Worm (Caenorhabditis elegans) whole organism, L3 larva: ENCODE results near the gene T05C12.9.

Experiments
- ama-1 ChIP-seq: fragments of 150-350 bp; optimal IDR thresholded peaks from 2 replicates; lab custom pipeline; 2018
- ceh-16 ChIP-seq: sonication (generic microtip); optimal IDR thresholded peaks from 2 replicates; lab custom pipeline; 2017; ENCODE audit warnings: missing biosample characterization, missing genetic modification characterization
- lin-39 ChIP-seq: fragments of 150-350 bp; optimal IDR thresholded peaks from 2 replicates; lab custom pipeline; 2018; ENCODE audit warnings: missing biosample characterization, missing genetic modification reagents, missing genetic modification characterization
- lsy-12 ChIP-seq: sonication (generic microtip); optimal IDR thresholded peaks from 2 replicates; lab custom pipeline; 2016; ENCODE audit warnings: mild to moderate bottlenecking, missing genetic modification characterization, missing compliant biosample characterization
- nhr-12 ChIP-seq: fragments of 150-350 bp; optimal IDR thresholded peaks from 2 replicates; lab custom pipeline; 2014; ENCODE audit warnings: missing biosample characterization, missing genetic modification characterization
- nhr-237 ChIP-seq: fragments of 150-350 bp; optimal IDR thresholded peaks from 2 replicates; lab custom pipeline; 2014; ENCODE audit warnings: missing biosample characterization, missing genetic modification characterization
- nhr-28 ChIP-seq: fragments of 150-350 bp; optimal IDR thresholded peaks from 2 replicates; lab custom pipeline; 2014; ENCODE audit warnings: missing biosample characterization, missing genetic modification characterization
- nhr-76 ChIP-seq: fragments of 150-350 bp; sonication (generic microtip); optimal IDR thresholded peaks from 5 replicates; lab custom pipeline; 2014; ENCODE audit warnings: missing biosample characterization, missing genetic modification characterization
- sea-2 ChIP-seq: fragments of 150-350 bp; sonication (generic microtip); optimal IDR thresholded peaks from 4 replicates; lab custom pipeline; 2014; ENCODE audit warnings: missing biosample characterization, missing genetic modification reagents, missing genetic modification characterization
- skn-1 ChIP-seq: fragments of 150-350 bp; optimal IDR thresholded peaks from 2 replicates; lab custom pipeline; 2014; ENCODE audit warnings: missing biosample characterization, missing genetic modification characterization
- unc-62 ChIP-seq: fragments of 150-350 bp; sonication (generic microtip); optimal IDR thresholded peaks from 4 replicates; lab custom pipeline; 2014; ENCODE audit warnings: missing biosample characterization, missing genetic modification reagents, missing genetic modification characterization
- ztf-11 ChIP-seq: fragments of 150-350 bp; optimal IDR thresholded peaks from 2 replicates; lab custom pipeline; 2014; ENCODE audit warnings: missing biosample characterization, missing genetic modification characterization

DNA sequence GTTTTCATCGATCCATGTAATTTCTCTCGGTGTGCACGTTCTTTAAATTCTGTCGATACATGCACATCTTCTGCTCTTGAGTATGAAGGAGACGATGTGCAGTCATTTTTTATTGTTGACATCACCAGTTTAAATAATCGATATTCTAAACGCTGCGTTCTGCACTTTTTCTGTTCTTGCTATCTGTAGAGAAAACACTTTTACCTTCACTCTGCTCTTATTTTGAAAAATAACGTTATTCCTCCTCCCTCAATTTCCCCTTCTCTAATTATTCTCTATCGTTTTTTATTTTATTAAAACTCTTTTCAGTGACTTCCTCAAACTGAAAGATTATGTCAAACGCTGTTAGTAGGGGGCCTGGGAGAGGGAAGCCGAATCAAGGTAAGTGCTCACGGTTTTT lies 23.9 kb upstream of the T05C12.9 start, which contains the start of gene ifg-1:
- no peak for TF ChIP-seq lsy-12 (tag; lab: Kevin White, UChicago)
- TF ChIP-seq sea-2 (GFP tag; lab: Kevin White, UChicago) = no peak
- no peak for TF ChIP-seq nhr-12 (tag; lab: Kevin White, UChicago)
- no peak for TF ChIP-seq nhr-28 (tag; lab: Kevin White, UChicago)
- no peak for TF ChIP-seq lin-39 (tag; lab: Kevin White, UChicago)
- no peak for TF ChIP-seq ceh-16 (tag; lab: Kevin White, UChicago)
- TF ChIP-seq nhr-76 (tag; lab: Kevin White, UChicago) = no peak
- TF ChIP-seq ztf-11 (tag; lab: Kevin White, UChicago) = no peak
- no peak for TF ChIP-seq ama-1 (lab: Kevin White, UChicago)
- no peak for TF ChIP-seq nhr-237 (tag; lab: Kevin White, UChicago)
- TF ChIP-seq unc-62 (GFP tag; lab: Kevin White, UChicago) = no peak
- no peak for TF ChIP-seq skn-1 (tag; lab: Kevin White, UChicago)
